Fruit fly (Drosophila melanogaster) whole organism, wandering third instar larva: Measurements from ENCODE around the gene Tsp66E.

Experiments
- CG32264 ChIP-seq: fragments of 200-800 bp; sonication (Bioruptor generic); optimal IDR thresholded peaks from 2 replicates; lab custom pipeline; 2016; ENCODE audit warnings: missing biosample characterization, missing genetic modification characterization
- Hnf4 ChIP-seq: fragments of 200-800 bp; sonication (Bioruptor generic); optimal IDR thresholded peaks from 2 replicates; lab custom pipeline; 2016; ENCODE audit warnings: missing biosample characterization, mild to moderate bottlenecking, missing genetic modification characterization
- dsf ChIP-seq: sonication (Bioruptor generic); optimal IDR thresholded peaks from 2 replicates; lab custom pipeline; 2016; ENCODE audit warnings: missing biosample characterization, missing genetic modification characterization, borderline replicate concordance
- h ChIP-seq: fragments of 200-800 bp; sonication (Bioruptor generic); optimal IDR thresholded peaks from 3 replicates; lab custom pipeline; 2016; ENCODE audit warnings: missing biosample characterization, mild to moderate bottlenecking, missing genetic modification characterization
- jim ChIP-seq: fragments of 175-275, 200-325 bp; sonication (Bioruptor generic); optimal IDR thresholded peaks from 2 replicates; lab custom pipeline; 2016; ENCODE audit warnings: missing biosample characterization, mild to moderate bottlenecking, missing genetic modification characterization
- pan ChIP-seq: fragments of >200 bp; optimal IDR thresholded peaks from 2 replicates; lab custom pipeline; 2017
- usp ChIP-seq: fragments of >200 bp; optimal IDR thresholded peaks from 2 replicates; lab custom pipeline; 2017; ENCODE audit warnings: missing biosample characterization, missing genetic modification characterization

DNA sequence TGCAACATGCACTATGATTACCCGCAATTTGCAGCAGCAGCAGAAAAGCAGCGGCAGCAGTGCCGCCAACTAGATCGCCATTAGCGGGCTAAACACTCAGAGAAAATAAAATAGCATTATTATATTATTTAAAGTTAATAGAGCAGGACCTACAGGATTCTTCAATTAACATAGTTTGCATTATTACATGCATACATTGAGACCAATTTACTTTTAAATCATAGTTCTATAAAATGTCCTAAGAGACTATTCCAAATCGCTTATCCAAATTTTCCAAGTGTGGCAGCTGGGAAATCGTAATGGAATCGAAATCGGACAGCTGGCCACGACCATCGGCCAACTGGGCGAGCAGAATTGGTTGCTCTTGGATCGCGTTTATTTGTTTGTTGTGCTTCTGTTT lies 41.8 kb upstream of the Tsp66E start:
- TF ChIP-seq Hnf4 (GFP tag; lab: Kevin White, UChicago) (no peak), CG32264 (no peak), h (peak; percentile 18), pan (lab: Kevin White, UChicago) (no peak), usp (GFP tag; lab: Kevin White, UChicago) (no peak), jim (GFP tag; lab: Kevin White, UChicago) (no peak), dsf (GFP tag; lab: Kevin White, UChicago) (no peak)
